Worm (Caenorhabditis elegans): Measurements from ENCODE around the gene gcy-19.

- TF ChIP-seq mdt-29 (GFP tag; IDR thresholded peaks at IDR 0.05) (no peak), nhr-237 (tag; optimal IDR thresholded peaks at IDR 0.05) (no peak), jun-1 (tag; optimal IDR thresholded peaks at IDR 0.05) (no peak), ZK546.5 (tag; optimal IDR thresholded peaks at IDR 0.05) (no peak), daf-12 (tag; optimal IDR thresholded peaks at IDR 0.05) (no peak), aha-1 (tag) (no peak), nhr-77 (tag; optimal IDR thresholded peaks at IDR 0.05) (no peak), lin-15B (tag; optimal IDR thresholded peaks at IDR 0.05) (no peak), ama-1 (optimal IDR thresholded peaks at IDR 0.05) (no peak), mdl-1 (tag; optimal IDR thresholded peaks at IDR 0.05) (no peak), pha-4 (GFP tag; IDR thresholded peaks at IDR 0.05) (no peak), pha-4 (tag; optimal IDR thresholded peaks at IDR 0.05) (no peak), skn-1 (tag; optimal IDR thresholded peaks at IDR 0.05) (no peak), ceh-82 (tag; optimal IDR thresholded peaks at IDR 0.05) (no peak)
Measured at ce11 chrII:3213898-3214297, 45.3 kb downstream of the gcy-19 start, which contains the start of gene ZC239.4.
